Worm (Caenorhabditis elegans) whole organism, midembryonic: ENCODE data around the gene Y54F10AR.2.
A peak's percentile ranks its signal among the peaks of the same experiment; 100 is the strongest.
"Not testable (repeated sequence)": the region's sequence is repeated elsewhere in the genome, so short reads cannot be mapped to it uniquely, and the experiment has no call there.

Experiments
- T22C8.4 ChIP-seq: fragments of 200-800 bp; sonication (Bioruptor generic); IDR thresholded peaks from 2 replicates; pipeline ENCODE4 v1.3.6; 2022; ENCODE audit warnings: missing genetic modification characterization, missing compliant biosample characterization
- flt-1 ChIP-seq: fragments of 200-800 bp; sonication (Bioruptor generic); IDR thresholded peaks from 2 replicates; pipeline ENCODE4 v1.3.6; 2022; ENCODE audit warnings: missing genetic modification characterization, missing compliant biosample characterization
- klf-2 ChIP-seq: fragments of 200-800 bp; sonication (Bioruptor generic); conservative IDR thresholded peaks from 2 replicates; pipeline ENCODE4 v1.3.6; 2022; ENCODE audit warnings: missing genetic modification reagents, missing genetic modification characterization, missing compliant biosample characterization
- med-1 ChIP-seq: sonication (generic microtip); optimal IDR thresholded peaks from 2 replicates; lab custom pipeline; 2017; ENCODE audit warnings: missing genetic modification characterization, mild to moderate bottlenecking, missing compliant biosample characterization, antibody characterized with exemption, missing genetic modification reagents; ENCODE audit not compliant: insufficient read depth
- tab-1 ChIP-seq: fragments of 200-800 bp; sonication (Bioruptor generic); IDR thresholded peaks from 2 replicates; pipeline ENCODE4 v1.3.6; 2022; ENCODE audit warnings: missing genetic modification characterization, missing compliant biosample characterization
- ztf-23 ChIP-seq: fragments of 200-800 bp; sonication (Bioruptor generic); IDR thresholded peaks from 2 replicates; pipeline ENCODE4 v1.3.6; 2022; ENCODE audit warnings: missing genetic modification reagents, missing genetic modification characterization, missing compliant biosample characterization
- ztf-29 ChIP-seq: fragments of 200-800 bp; sonication (Bioruptor generic); IDR thresholded peaks from 2 replicates; pipeline ENCODE4 v1.3.6; 2022; ENCODE audit warnings: missing genetic modification reagents, missing genetic modification characterization, missing compliant biosample characterization

DNA sequence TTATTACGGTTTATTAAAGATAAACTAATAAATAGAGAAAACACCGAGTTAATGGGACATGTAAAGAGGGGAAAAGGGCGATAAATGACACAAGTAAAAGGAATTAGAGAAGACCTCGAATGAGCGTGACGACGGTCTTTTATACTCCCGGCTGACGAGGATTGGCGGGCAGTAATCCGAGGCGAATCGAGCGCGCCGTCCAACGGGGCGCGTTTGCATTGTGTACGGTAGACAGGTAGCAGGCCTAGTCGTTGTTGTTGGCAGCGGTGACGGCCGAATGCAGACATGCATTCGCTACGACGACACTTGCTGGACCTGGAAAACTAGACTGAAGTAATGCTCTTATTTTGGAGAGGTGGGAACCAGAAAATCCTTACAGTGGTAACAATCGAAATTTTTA, 12.0 kb upstream of the Y54F10AR.2 start:
- TF ChIP-seq T22C8.4 (GFP tag; lab: Robert Waterston, UW); med-1; tab-1 (GFP tag; lab: Robert Waterston, UW); flt-1 (GFP tag; lab: Robert Waterston, UW); ztf-23 (GFP tag; lab: Robert Waterston, UW); klf-2 (GFP tag; lab: Robert Waterston, UW): not testable (repeated sequence)
- 0 out of 2 replicates have a peak, but pooled peaks have one; percentile 34 for TF ChIP-seq ztf-29 (GFP tag; lab: Robert Waterston, UW)
